In genomic region chr3R:10761980-10762379, dm6 we compare ENCODE assay signal across 1 fruit fly cellular context.
TF ChIP-seq lines count a peak whose summit lies in the region.

No protein-coding gene starts in this region.

TF ChIP-seq in whole organism, embryonic, 481 proteins besides CTCF, POLR2A, EP300 and RAD21 (continued from another document):
- TF ChIP-seq Aef1 (GFP tag; IDR thresholded peaks at IDR 0.05; lab: Robert Waterston, UW) = peak; percentile 19; the same call in 1 of the 3 replicates
- TF ChIP-seq Fer1 (GFP tag; optimal IDR thresholded peaks at IDR 0.05; lab: Kevin White, UChicago) = no peak
- no peak for TF ChIP-seq CG15696 (tag; optimal IDR thresholded peaks at IDR 0.05; lab: Kevin White, UChicago)
- no peak for TF ChIP-seq CG9797 (GFP tag; optimal IDR thresholded peaks at IDR 0.05; lab: Kevin White, UChicago)
- TF ChIP-seq pan (optimal IDR thresholded peaks at IDR 0.05; lab: Kevin White, UChicago) = no peak
- TF ChIP-seq pan (GFP tag; optimal IDR thresholded peaks at IDR 0.05 in 1 of 2, IDR thresholded peaks at IDR 0.05 in 1 of 2) = peak in 1 of 2 experiments; percentile 29
- peak; percentile 85 for TF ChIP-seq Med (GFP tag; lab: Kevin White, UChicago)
- no peak for TF ChIP-seq CG5245 (GFP tag; optimal IDR thresholded peaks at IDR 0.05; lab: Kevin White, UChicago)
- TF ChIP-seq CG12769 (tag; optimal IDR thresholded peaks at IDR 0.05; lab: Kevin White, UChicago) = no peak
- peak; percentile 18 for TF ChIP-seq gro (GFP tag; optimal IDR thresholded peaks at IDR 0.05; lab: Kevin White, UChicago)
- 0 out of 2 replicates have a peak, but pooled peaks have one; percentile 15 for TF ChIP-seq H2.0 (GFP tag; IDR thresholded peaks at IDR 0.05; lab: Robert Waterston, UW)
- no peak for TF ChIP-seq Dbx (GFP tag; IDR thresholded peaks at IDR 0.05; lab: Robert Waterston, UW)
- TF ChIP-seq CG2199 (GFP tag; IDR thresholded peaks at IDR 0.05; lab: Robert Waterston, UW) = no peak
- TF ChIP-seq CG7786 (GFP tag; optimal IDR thresholded peaks at IDR 0.05; lab: Kevin White, UChicago) = no peak
- no peak for TF ChIP-seq so (GFP tag; IDR thresholded peaks at IDR 0.05; lab: Robert Waterston, UW)
- TF ChIP-seq sr (GFP tag; IDR thresholded peaks at IDR 0.05; lab: Robert Waterston, UW) = no peak; the same call in 2 of the 3 replicates
- TF ChIP-seq Xrp1 (GFP tag; IDR thresholded peaks at IDR 0.05; lab: Robert Waterston, UW) = peak; percentile 8; the same call in 1 of the 2 replicates
- no peak for TF ChIP-seq CG4820 (GFP tag; optimal IDR thresholded peaks at IDR 0.05; lab: Kevin White, UChicago)
- TF ChIP-seq esg (GFP tag; conservative IDR thresholded peaks at IDR 0.05; lab: Robert Waterston, UW) = no peak; the same call in 1 of the 2 replicates
- TF ChIP-seq CG6654 (GFP tag; optimal IDR thresholded peaks at IDR 0.05; lab: Kevin White, UChicago) = no peak
- no peak for TF ChIP-seq CG1529 (GFP tag; optimal IDR thresholded peaks at IDR 0.05; lab: Kevin White, UChicago)
- TF ChIP-seq CG1024 (GFP tag; IDR thresholded peaks at IDR 0.05; lab: Robert Waterston, UW) = no peak
- TF ChIP-seq dmrt99B (tag; optimal IDR thresholded peaks at IDR 0.05; lab: Kevin White, UChicago) = no peak
- no peak for TF ChIP-seq NK7.1 (GFP tag; optimal IDR thresholded peaks at IDR 0.05; lab: Kevin White, UChicago)
- peak; percentile 68 for TF ChIP-seq grau (tag; optimal IDR thresholded peaks at IDR 0.05; lab: Kevin White, UChicago)
- TF ChIP-seq CG10979 (tag; optimal IDR thresholded peaks at IDR 0.05; lab: Kevin White, UChicago) = no peak
- TF ChIP-seq Ets65A (GFP tag; lab: Kevin White, UChicago) = peak; percentile 50
- TF ChIP-seq oc (tag; optimal IDR thresholded peaks at IDR 0.05; lab: Kevin White, UChicago) = no peak
- TF ChIP-seq CG13624 (GFP tag; optimal IDR thresholded peaks at IDR 0.05; lab: Kevin White, UChicago) = peak; percentile 35
- no peak for TF ChIP-seq CG2116 (GFP tag; optimal IDR thresholded peaks at IDR 0.05; lab: Kevin White, UChicago)
- no peak for TF ChIP-seq ems (GFP tag; optimal IDR thresholded peaks at IDR 0.05; lab: Kevin White, UChicago)
- no peak for TF ChIP-seq prd (optimal IDR thresholded peaks at IDR 0.05; lab: Kevin White, UChicago)
- TF ChIP-seq prd (GFP tag; IDR thresholded peaks at IDR 0.05; lab: Robert Waterston, UW) = no peak
- TF ChIP-seq al (GFP tag; IDR thresholded peaks at IDR 0.05; lab: Robert Waterston, UW) = peak; percentile 23; the same call in 1 of the 2 replicates
- TF ChIP-seq dysf (GFP tag; IDR thresholded peaks at IDR 0.05; lab: Robert Waterston, UW) = peak; percentile 25; the same call in 1 of the 3 replicates
- no peak for TF ChIP-seq gcm (GFP tag; optimal IDR thresholded peaks at IDR 0.05; lab: Kevin White, UChicago)
- TF ChIP-seq slbo (GFP tag; IDR thresholded peaks at IDR 0.05; lab: Robert Waterston, UW) = peak; percentile 57
- TF ChIP-seq Tbp (GFP tag; optimal IDR thresholded peaks at IDR 0.05; lab: Kevin White, UChicago) = no peak
- 0 out of 3 replicates have a peak, but pooled peaks have one; percentile 12 for TF ChIP-seq C15 (GFP tag; IDR thresholded peaks at IDR 0.05; lab: Robert Waterston, UW)
- no peak for TF ChIP-seq gfzf (GFP tag; optimal IDR thresholded peaks at IDR 0.05; lab: Kevin White, UChicago)
- no peak for TF ChIP-seq Fer3 (tag; optimal IDR thresholded peaks at IDR 0.05; lab: Kevin White, UChicago)
- no peak for TF ChIP-seq Gsc (GFP tag; IDR thresholded peaks at IDR 0.05; lab: Robert Waterston, UW)
- no peak for TF ChIP-seq pho (GFP tag; optimal IDR thresholded peaks at IDR 0.05; lab: Kevin White, UChicago)
- TF ChIP-seq Six4 (GFP tag; optimal IDR thresholded peaks at IDR 0.05; lab: Kevin White, UChicago) = no peak
- TF ChIP-seq Xbp1 (GFP tag; optimal IDR thresholded peaks at IDR 0.05; lab: Kevin White, UChicago) = peak; percentile 24
- no peak for TF ChIP-seq Hsf (GFP tag; optimal IDR thresholded peaks at IDR 0.05; lab: Kevin White, UChicago)
- no peak for TF ChIP-seq gsb (GFP tag; IDR thresholded peaks at IDR 0.05; lab: Robert Waterston, UW)
- TF ChIP-seq hb (GFP tag; IDR thresholded peaks at IDR 0.05; lab: Robert Waterston, UW; ENCODE audit: partially characterized antibody) = no peak
- TF ChIP-seq lilli (GFP tag; optimal IDR thresholded peaks at IDR 0.05; lab: Kevin White, UChicago) = peak; percentile 33
- TF ChIP-seq psq (GFP tag; optimal IDR thresholded peaks at IDR 0.05; lab: Kevin White, UChicago) = no peak
- TF ChIP-seq CG11456 (GFP tag; IDR thresholded peaks at IDR 0.05; lab: Robert Waterston, UW) = 0 out of 3 replicates have a peak, but pooled peaks have one; percentile 13
- peak; percentile 46 for TF ChIP-seq row (GFP tag; IDR thresholded peaks at IDR 0.05; lab: Robert Waterston, UW)
- TF ChIP-seq ro (GFP tag; IDR thresholded peaks at IDR 0.05; lab: Robert Waterston, UW) = no peak
- peak; percentile 21; the same call in 1 of the 2 replicates for TF ChIP-seq CG9932 (GFP tag; IDR thresholded peaks at IDR 0.05; lab: Robert Waterston, UW)
- no peak for TF ChIP-seq tin (GFP tag; optimal IDR thresholded peaks at IDR 0.05; lab: Kevin White, UChicago)
- no peak for TF ChIP-seq CG11093 (GFP tag; IDR thresholded peaks at IDR 0.05; lab: Robert Waterston, UW)
- TF ChIP-seq Dad (GFP tag; optimal IDR thresholded peaks at IDR 0.05; lab: Kevin White, UChicago) = no peak
- no peak for TF ChIP-seq CG17328 (GFP tag; IDR thresholded peaks at IDR 0.05; lab: Robert Waterston, UW)
- TF ChIP-seq nom (GFP tag; optimal IDR thresholded peaks at IDR 0.05; lab: Kevin White, UChicago) = no peak
- TF ChIP-seq zfh2 (GFP tag; optimal IDR thresholded peaks at IDR 0.05; lab: Kevin White, UChicago) = no peak
- no peak for TF ChIP-seq Eip74EF (GFP tag; optimal IDR thresholded peaks at IDR 0.05; lab: Kevin White, UChicago)
- TF ChIP-seq sens-2 (GFP tag; IDR thresholded peaks at IDR 0.05; lab: Robert Waterston, UW) = no peak
- no peak for TF ChIP-seq CG10431 (GFP tag; optimal IDR thresholded peaks at IDR 0.05; lab: Kevin White, UChicago)
- no peak for TF ChIP-seq ap (GFP tag; IDR thresholded peaks at IDR 0.05; lab: Robert Waterston, UW)
- TF ChIP-seq CG32532 (GFP tag; IDR thresholded peaks at IDR 0.05; lab: Robert Waterston, UW) = peak; percentile 60
- peak; percentile 41; the same call in 1 of the 3 replicates for TF ChIP-seq CG34422 (GFP tag; IDR thresholded peaks at IDR 0.05; lab: Robert Waterston, UW)
- TF ChIP-seq CG13775 (GFP tag; optimal IDR thresholded peaks at IDR 0.05; lab: Kevin White, UChicago) = no peak
- TF ChIP-seq pzg (GFP tag; optimal IDR thresholded peaks at IDR 0.05; lab: Kevin White, UChicago) = no peak
- TF ChIP-seq CG14441 (GFP tag; IDR thresholded peaks at IDR 0.05; lab: Robert Waterston, UW) = 0 out of 2 replicates have a peak, but pooled peaks have one; percentile 20
- TF ChIP-seq MTF-1 (GFP tag; optimal IDR thresholded peaks at IDR 0.05; lab: Kevin White, UChicago; ENCODE audit: borderline replicate concordance) = no peak
- TF ChIP-seq CG7987 (GFP tag; optimal IDR thresholded peaks at IDR 0.05; lab: Kevin White, UChicago) = no peak
- TF ChIP-seq onecut (GFP tag; IDR thresholded peaks at IDR 0.05; lab: Robert Waterston, UW) = no peak
- TF ChIP-seq seq (GFP tag; IDR thresholded peaks at IDR 0.05; lab: Robert Waterston, UW) = no peak
TF ChIP-seq in whole organism, embryonic: peak in this region for 29.
